Fruit fly (Drosophila melanogaster) whole organism, embryonic: ENCODE data around the gene Hph.
A peak's percentile ranks its signal among the peaks of the same experiment; 100 is the strongest.

Experiments used
- Bteb2 ChIP-seq: fragments of 200-800 bp; sonication (Bioruptor generic); optimal IDR thresholded peaks from 2 replicates; lab custom pipeline; 2016; ENCODE audit warnings: missing biosample characterization, missing genetic modification characterization
- CG10431 ChIP-seq: fragments of 200-800 bp; sonication (Bioruptor generic); optimal IDR thresholded peaks from 3 replicates; lab custom pipeline; 2018; ENCODE audit warnings: missing biosample characterization, mild to moderate bottlenecking, missing genetic modification characterization
- CG10543 ChIP-seq: fragments of 200-800 bp; sonication (Bioruptor generic); optimal IDR thresholded peaks from 3 replicates; lab custom pipeline; 2017; ENCODE audit warnings: missing biosample characterization, mild to moderate bottlenecking, missing genetic modification characterization, moderate library complexity
- CG12219 ChIP-seq: fragments of 200-800 bp; sonication (Bioruptor generic); optimal IDR thresholded peaks from 3 replicates; lab custom pipeline; 2018; ENCODE audit warnings: missing biosample characterization, mild to moderate bottlenecking, missing genetic modification characterization
- CG12769 ChIP-seq: fragments of 200-800 bp; sonication (Bioruptor generic); optimal IDR thresholded peaks from 2 replicates; lab custom pipeline; 2019; ENCODE audit warnings: missing biosample characterization, mild to moderate bottlenecking, missing genetic modification characterization, moderate library complexity
- CG14965 ChIP-seq: fragments of 200-800 bp; sonication (Bioruptor generic); optimal IDR thresholded peaks from 2 replicates; lab custom pipeline; 2016; ENCODE audit warnings: missing biosample characterization, missing genetic modification characterization, borderline replicate concordance
- CG15073 ChIP-seq: fragments of 200-800 bp; sonication (Bioruptor generic); optimal IDR thresholded peaks from 2 replicates; lab custom pipeline; 2016; ENCODE audit warnings: missing biosample characterization, missing genetic modification characterization
- CG1647 ChIP-seq: fragments of 200-800 bp; sonication (Bioruptor generic); optimal IDR thresholded peaks from 3 replicates; lab custom pipeline; 2016; ENCODE audit warnings: missing biosample characterization, missing genetic modification characterization
- CG18476 ChIP-seq: fragments of 200-800 bp; sonication (Bioruptor generic); optimal IDR thresholded peaks from 2 replicates; lab custom pipeline; 2016; ENCODE audit warnings: missing biosample characterization, mild to moderate bottlenecking, missing genetic modification characterization
- CG30403 ChIP-seq: fragments of 200-800 bp; sonication (Bioruptor generic); optimal IDR thresholded peaks from 3 replicates; lab custom pipeline; 2016; ENCODE audit warnings: missing biosample characterization, missing genetic modification characterization
- CG31441 ChIP-seq: fragments of 200-800 bp; sonication (Bioruptor generic); IDR thresholded peaks from 2 replicates; pipeline ENCODE4 v1.3.6; 2022; ENCODE audit warnings: missing biosample characterization, missing genetic modification characterization
- CG34224 ChIP-seq: fragments of 200-800 bp; sonication (Bioruptor generic); IDR thresholded peaks from 3 replicates; pipeline ENCODE4 v1.3.6; 2022; ENCODE audit warnings: missing biosample characterization, missing genetic modification characterization; ENCODE audit not compliant: partially characterized antibody
- CG4854 ChIP-seq: fragments of 200-800 bp; sonication (Bioruptor generic); optimal IDR thresholded peaks from 2 replicates; lab custom pipeline; 2016; ENCODE audit warnings: missing biosample characterization, missing genetic modification characterization, inconsistent platforms
- CG6689 ChIP-seq: fragments of 200-800 bp; sonication (Bioruptor generic); IDR thresholded peaks from 2 replicates; pipeline ENCODE4 v1.3.6; 2022; ENCODE audit warnings: missing biosample characterization, missing genetic modification characterization
- CG6854 ChIP-seq: fragments of 200-800 bp; sonication (Bioruptor generic); optimal IDR thresholded peaks from 3 replicates; lab custom pipeline; 2017; ENCODE audit warnings: missing biosample characterization, mild to moderate bottlenecking, missing genetic modification characterization
- CG7928 ChIP-seq: fragments of 200-800 bp; sonication (Bioruptor generic); optimal IDR thresholded peaks from 2 replicates; lab custom pipeline; 2017; ENCODE audit warnings: missing biosample characterization, mild to moderate bottlenecking, missing genetic modification characterization
- CG8089 ChIP-seq: fragments of 200-800 bp; sonication (Bioruptor generic); optimal IDR thresholded peaks from 3 replicates; lab custom pipeline; 2016; ENCODE audit warnings: missing biosample characterization, missing genetic modification characterization
- CG8478 ChIP-seq: fragments of >200 bp; optimal IDR thresholded peaks from 2 replicates; lab custom pipeline; 2018
- CG9817 ChIP-seq: fragments of 200-800 bp; sonication (Bioruptor generic); optimal IDR thresholded peaks from 2 replicates; lab custom pipeline; 2018; ENCODE audit warnings: missing biosample characterization, mild to moderate bottlenecking, missing genetic modification characterization, moderate library complexity
- Dbx ChIP-seq: fragments of 200-800 bp; sonication (Bioruptor generic); IDR thresholded peaks from 3 replicates; pipeline ENCODE4 v1.3.6; 2022; ENCODE audit warnings: missing biosample characterization, missing genetic modification characterization
- Dip2 ChIP-seq: fragments of 200-800 bp; sonication (Bioruptor generic); IDR thresholded peaks from 2 replicates; pipeline ENCODE4 v1.3.6; 2022; ENCODE audit warnings: missing biosample characterization, missing genetic modification characterization
- Doc3 ChIP-seq: fragments of 200-800 bp; sonication (Bioruptor generic); IDR thresholded peaks from 3 replicates; pipeline ENCODE4 v1.3.6; 2022; ENCODE audit warnings: missing biosample characterization, missing genetic modification characterization; ENCODE audit not compliant: partially characterized antibody
- Fer1 ChIP-seq: fragments of 200-800 bp; sonication (Bioruptor generic); optimal IDR thresholded peaks from 2 replicates; lab custom pipeline; 2017; ENCODE audit warnings: missing biosample characterization, mild to moderate bottlenecking, missing genetic modification characterization
- HLH3B ChIP-seq: fragments of 200-800 bp; sonication (Bioruptor generic); IDR thresholded peaks from 2 replicates; pipeline ENCODE4 v1.3.6; 2022; ENCODE audit warnings: missing biosample characterization, missing genetic modification characterization
- HLH4C ChIP-seq: fragments of 200-800 bp; sonication (Bioruptor generic); IDR thresholded peaks from 3 replicates; pipeline ENCODE4 v1.3.6; 2022; ENCODE audit warnings: missing biosample characterization, missing genetic modification characterization; ENCODE audit not compliant: partially characterized antibody
- Hsf ChIP-seq: fragments of 200-800 bp; sonication (Bioruptor generic); optimal IDR thresholded peaks from 3 replicates; lab custom pipeline; 2016; ENCODE audit warnings: missing biosample characterization, missing genetic modification characterization
- Lhr ChIP-seq: fragments of 200-800 bp; sonication (Bioruptor generic); optimal IDR thresholded peaks from 3 replicates; lab custom pipeline; 2017; ENCODE audit warnings: mild to moderate bottlenecking, missing biosample characterization, missing genetic modification reagents, missing genetic modification characterization
- Lim3 ChIP-seq: fragments of 200-800 bp; sonication (Bioruptor generic); IDR thresholded peaks from 2 replicates; pipeline ENCODE4 v1.3.6; 2022; ENCODE audit warnings: missing biosample characterization, missing genetic modification characterization
- MESR4 ChIP-seq: fragments of 200-800 bp; sonication (Bioruptor generic); optimal IDR thresholded peaks from 2 replicates; lab custom pipeline; 2018; ENCODE audit warnings: missing biosample characterization, mild to moderate bottlenecking, missing genetic modification characterization, moderate library complexity
- Mad ChIP-seq: fragments of 200-800 bp; sonication (Bioruptor generic); optimal IDR thresholded peaks from 2 replicates; lab custom pipeline; 2016; ENCODE audit warnings: missing biosample characterization, missing genetic modification characterization
- Max ChIP-seq: fragments of 200-800 bp; sonication (Bioruptor generic); optimal IDR thresholded peaks from 2 replicates; lab custom pipeline; 2016; ENCODE audit warnings: missing biosample characterization, mild to moderate bottlenecking, missing genetic modification characterization
- NC2α ChIP-seq: fragments of 200-800 bp; sonication (Bioruptor generic); optimal IDR thresholded peaks from 2 replicates; lab custom pipeline; 2016; ENCODE audit warnings: missing biosample characterization, missing genetic modification characterization
- NC2β ChIP-seq: fragments of 200-800 bp; sonication (Bioruptor generic); optimal IDR thresholded peaks from 2 replicates; lab custom pipeline; 2016; ENCODE audit warnings: missing biosample characterization, missing genetic modification characterization
- ash1 ChIP-seq: fragments of 200-800 bp; sonication (Bioruptor generic); optimal IDR thresholded peaks from 2 replicates; lab custom pipeline; 2018; ENCODE audit warnings: missing biosample characterization, mild to moderate bottlenecking, missing genetic modification characterization
- bab2 ChIP-seq: fragments of 200-800 bp; sonication (Bioruptor generic); optimal IDR thresholded peaks from 2 replicates; lab custom pipeline; 2016; ENCODE audit warnings: missing biosample characterization, missing genetic modification characterization
- chinmo ChIP-seq: fragments of 200-800 bp; sonication (Bioruptor generic); IDR thresholded peaks from 4 replicates; pipeline ENCODE4 v1.3.6; 2022; ENCODE audit warnings: missing biosample characterization, missing genetic modification characterization; ENCODE audit not compliant: partially characterized antibody
- corto ChIP-seq: fragments of 200-800 bp; sonication (Bioruptor generic); optimal IDR thresholded peaks from 2 replicates; lab custom pipeline; 2016; ENCODE audit warnings: missing biosample characterization, mild to moderate bottlenecking, missing genetic modification characterization, moderate library complexity
- danr ChIP-seq: fragments of 200-800 bp; sonication (Bioruptor generic); IDR thresholded peaks from 2 replicates; pipeline ENCODE4 v1.3.6; 2022; ENCODE audit warnings: missing biosample characterization, missing genetic modification characterization
- eve ChIP-seq, 2 experiments: fragments of >200 bp; optimal IDR thresholded peaks; 2 replicates each; lab custom pipeline; 2017; ENCODE audit warnings: missing biosample characterization in 2 of 2, missing genetic modification characterization in 2 of 2
- exex ChIP-seq: fragments of 200-800 bp; sonication (Bioruptor generic); optimal IDR thresholded peaks from 4 replicates; lab custom pipeline; 2018; ENCODE audit warnings: missing biosample characterization, mild to moderate bottlenecking, missing genetic modification characterization, moderate library complexity
- fu2 ChIP-seq: fragments of 200-800 bp; sonication (Bioruptor generic); optimal IDR thresholded peaks from 2 replicates; lab custom pipeline; 2016; ENCODE audit warnings: missing biosample characterization, missing genetic modification characterization
- hth ChIP-seq: fragments of >200 bp; optimal IDR thresholded peaks from 2 replicates; lab custom pipeline; 2017; ENCODE audit warnings: inconsistent platforms
- jing ChIP-seq: fragments of 200-800 bp; sonication (Bioruptor generic); optimal IDR thresholded peaks from 2 replicates; lab custom pipeline; 2018; ENCODE audit warnings: missing biosample characterization, mild to moderate bottlenecking, missing genetic modification characterization
- ken ChIP-seq: fragments of 200-800 bp; sonication (Bioruptor generic); IDR thresholded peaks from 3 replicates; pipeline ENCODE4 v1.3.6; 2022; ENCODE audit warnings: missing biosample characterization, missing genetic modification characterization
- peb ChIP-seq: fragments of 200-800 bp; sonication (Bioruptor generic); IDR thresholded peaks from 2 replicates; pipeline ENCODE4 v1.3.6; 2022; ENCODE audit warnings: missing biosample characterization, missing genetic modification characterization
- pnt ChIP-seq: fragments of 200-800 bp; sonication (Bioruptor generic); optimal IDR thresholded peaks from 3 replicates; lab custom pipeline; 2016; ENCODE audit warnings: missing biosample characterization, missing genetic modification characterization
- pros ChIP-seq: fragments of 200-800 bp; sonication (Bioruptor generic); optimal IDR thresholded peaks from 3 replicates; lab custom pipeline; 2019; ENCODE audit warnings: missing biosample characterization, mild to moderate bottlenecking, missing genetic modification characterization, moderate library complexity
- tin ChIP-seq: fragments of 200-800 bp; sonication (Bioruptor generic); optimal IDR thresholded peaks from 3 replicates; lab custom pipeline; 2016; ENCODE audit warnings: missing biosample characterization, missing genetic modification characterization
- zen ChIP-seq: fragments of 200-800 bp; sonication (Bioruptor generic); optimal IDR thresholded peaks from 3 replicates; lab custom pipeline; 2018; ENCODE audit warnings: missing biosample characterization, mild to moderate bottlenecking, missing genetic modification characterization, moderate library complexity
- zen2 ChIP-seq: fragments of 200-800 bp; sonication (Bioruptor generic); IDR thresholded peaks from 3 replicates; pipeline ENCODE4 v1.3.6; 2022; ENCODE audit warnings: missing biosample characterization, missing genetic modification characterization; ENCODE audit not compliant: partially characterized antibody

Gene Hph

dm6 chr3R:5298599-5299307, 41.9 kb downstream of the Hph start (continued):
- TF ChIP-seq jing (GFP tag; lab: Kevin White, UChicago) (no peak), CG8089 (GFP tag; lab: Kevin White, UChicago) (peak; percentile 72), exex (no peak), bab2 (GFP tag; lab: Kevin White, UChicago) (peak; percentile 64), MESR4 (GFP tag; lab: Kevin White, UChicago) (no peak), zen (tag; lab: Kevin White, UChicago) (no peak), CG34224 (GFP tag; lab: Robert Waterston, UW) (no peak), CG10431 (GFP tag; lab: Kevin White, UChicago) (no peak), CG31441 (GFP tag; lab: Robert Waterston, UW) (no peak; the same call in 1 of the 2 replicates), Lhr (peak; percentile 81), Doc3 (GFP tag; lab: Robert Waterston, UW) (no peak), CG8478 (lab: Kevin White, UChicago) (no peak), danr (GFP tag; lab: Robert Waterston, UW) (no peak), hth (lab: Kevin White, UChicago) (no peak), ken (GFP tag; lab: Robert Waterston, UW) (peak; percentile 13; the same call in 1 of the 3 replicates), HLH4C (GFP tag; lab: Robert Waterston, UW) (peak; percentile 45; the same call in 1 of the 3 replicates), Hsf (GFP tag; lab: Kevin White, UChicago) (peak; percentile 79), Mad (GFP tag; lab: Kevin White, UChicago) (peak; percentile 37), ash1 (no peak), Dbx (peak; percentile 66; the same call in 2 of the 3 replicates), CG15073 (GFP tag; lab: Kevin White, UChicago) (peak; percentile 14), CG14965 (peak; percentile 83), zen2 (GFP tag; lab: Robert Waterston, UW) (no peak), pros (GFP tag; lab: Kevin White, UChicago) (no peak), CG6689 (GFP tag; lab: Robert Waterston, UW) (0 out of 2 replicates have a peak, but pooled peaks have one; percentile 20), CG18476 (peak; percentile 14), tin (GFP tag; lab: Kevin White, UChicago) (peak; percentile 61), CG12769 (tag; lab: Kevin White, UChicago) (peak; percentile 18), CG12219 (GFP tag; lab: Kevin White, UChicago) (no peak), Fer1 (GFP tag; lab: Kevin White, UChicago) (peak; percentile 36), fu2 (peak; percentile 48), CG6854 (GFP tag; lab: Kevin White, UChicago) (no peak), CG30403 (GFP tag; lab: Kevin White, UChicago) (peak; percentile 61), CG10543 (GFP tag; lab: Kevin White, UChicago) (peak; percentile 43), chinmo (0 out of 4 replicates have a peak, but pooled peaks have one; percentile 30), Lim3 (GFP tag; lab: Robert Waterston, UW) (no peak), pnt (GFP tag; lab: Kevin White, UChicago) (peak; percentile 65), eve (GFP tag; optimal IDR thresholded peaks at IDR 0.05; lab: Kevin White, UChicago) (peak in 1 of 2 experiments; percentile 76), NC2β (GFP tag; lab: Kevin White, UChicago) (peak; percentile 76), corto (no peak), peb (no peak), Max (GFP tag; lab: Kevin White, UChicago) (peak; percentile 9), CG9817 (tag; lab: Kevin White, UChicago) (peak; percentile 62), Bteb2 (GFP tag; lab: Kevin White, UChicago) (no peak), HLH3B (peak; percentile 46; the same call in 1 of the 2 replicates), CG7928 (GFP tag; lab: Kevin White, UChicago) (no peak), CG1647 (peak; percentile 72), Dip2 (no peak), CG4854 (peak; percentile 24), NC2α (GFP tag; lab: Kevin White, UChicago) (peak; percentile 11)
